Fruit fly (Drosophila melanogaster): ENCODE measurements around the gene Nplp4.

Nplp4 gene

DNA sequence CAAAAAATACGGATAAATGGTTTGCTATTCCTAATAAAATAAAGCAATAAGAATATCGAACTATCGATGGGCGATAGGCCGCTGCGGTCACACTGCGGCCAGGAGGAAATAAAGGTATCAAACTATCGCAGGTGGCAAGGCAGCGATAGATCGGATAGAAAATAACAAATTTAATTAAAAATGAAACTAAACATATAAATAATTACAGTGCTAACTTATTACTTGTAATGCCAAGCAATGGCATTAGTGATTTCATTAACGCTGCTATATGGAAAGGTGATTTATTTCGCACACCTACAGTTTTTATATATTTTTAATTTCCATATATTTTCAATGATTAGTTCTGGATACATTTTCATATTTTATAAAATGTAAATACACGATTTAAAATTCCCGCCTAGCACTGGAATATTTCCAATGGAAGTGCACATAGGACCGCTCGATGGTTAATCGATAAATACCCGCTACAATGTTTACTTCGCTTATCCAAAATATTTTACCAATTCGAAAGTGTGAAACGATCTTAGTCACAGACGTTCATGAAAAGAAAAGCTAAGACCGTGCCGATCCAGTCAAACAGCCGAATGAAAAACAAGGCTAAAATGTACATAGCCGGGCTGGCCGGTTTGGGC lies 27.4 kb upstream of the Nplp4 start, which contains the start of the genes CG15356 and CG15362 (continued):
- TF ChIP-seq sug (tag; optimal IDR thresholded peaks at IDR 0.05) (peak; percentile 45), gt (GFP tag; IDR thresholded peaks at IDR 0.05) (no peak), NFAT (GFP tag; IDR thresholded peaks at IDR 0.05) (peak; percentile 71), Ptx1 (GFP tag; IDR thresholded peaks at IDR 0.05) (0 out of 2 replicates have a peak, but pooled peaks have one; percentile 9), pnt (GFP tag; optimal IDR thresholded peaks at IDR 0.05) (no peak), CG12299 (tag; optimal IDR thresholded peaks at IDR 0.05) (no peak), ind (GFP tag; optimal IDR thresholded peaks at IDR 0.05) (peak; percentile 22), Mes4 (GFP tag; optimal IDR thresholded peaks at IDR 0.05) (no peak), CG10366 (GFP tag; IDR thresholded peaks at IDR 0.05) (peak; percentile 28; the same call in 1 of the 2 replicates), CG8359 (GFP tag; optimal IDR thresholded peaks at IDR 0.05; ENCODE audit: borderline replicate concordance) (no peak), CG31441 (GFP tag; IDR thresholded peaks at IDR 0.05) (no peak), aop (GFP tag; IDR thresholded peaks at IDR 0.05) (no peak), Adf1 (GFP tag; IDR thresholded peaks at IDR 0.05) (peak; percentile 25; the same call in 1 of the 2 replicates), Sin3A (optimal IDR thresholded peaks at IDR 0.05) (peak; percentile 67), dmrt11E (tag; optimal IDR thresholded peaks at IDR 0.05) (peak; percentile 24), CG42726 (GFP tag; IDR thresholded peaks at IDR 0.05; ENCODE audit: partially characterized antibody) (peak; percentile 99), ftz-f1 (GFP tag; optimal IDR thresholded peaks at IDR 0.05) (no peak), CG3847 (GFP tag; IDR thresholded peaks at IDR 0.05) (peak; percentile 48), CG1603 (tag; optimal IDR thresholded peaks at IDR 0.05) (peak; percentile 71), CG10209 (GFP tag; optimal IDR thresholded peaks at IDR 0.05) (peak; percentile 29), CrebB (tag; optimal IDR thresholded peaks at IDR 0.05) (no peak), bab2 (GFP tag; optimal IDR thresholded peaks at IDR 0.05) (no peak), CG32767 (GFP tag; IDR thresholded peaks at IDR 0.05) (no peak), insv (GFP tag; optimal IDR thresholded peaks at IDR 0.05) (peak in 1 of 2 experiments; percentile 71), CG10462 (GFP tag; optimal IDR thresholded peaks at IDR 0.05) (peak; percentile 14), cg (GFP tag; optimal IDR thresholded peaks at IDR 0.05) (no peak), ara (GFP tag; IDR thresholded peaks at IDR 0.05) (no peak), chinmo (GFP tag; IDR thresholded peaks at IDR 0.05; ENCODE audit: partially characterized antibody) (peak; percentile 99), CG12071 (GFP tag; optimal IDR thresholded peaks at IDR 0.05) (no peak), gro (GFP tag; optimal IDR thresholded peaks at IDR 0.05) (peak; percentile 9), Drgx (GFP tag; IDR thresholded peaks at IDR 0.05) (peak; percentile 27; the same call in 1 of the 2 replicates), Hr51 (GFP tag; optimal IDR thresholded peaks at IDR 0.05) (peak in 1 of 2 experiments; percentile 34), CG17328 (GFP tag; IDR thresholded peaks at IDR 0.05) (no peak), nerfin-2 (GFP tag; IDR thresholded peaks at IDR 0.05; ENCODE audit: partially characterized antibody) (peak; percentile 99), ro (GFP tag; IDR thresholded peaks at IDR 0.05) (no peak), Awh (GFP tag; IDR thresholded peaks at IDR 0.05) (no peak), croc (GFP tag; conservative IDR thresholded peaks at IDR 0.05) (no peak), unpg (GFP tag; optimal IDR thresholded peaks at IDR 0.05) (no peak), mld (GFP tag; IDR thresholded peaks at IDR 0.05; ENCODE audit: partially characterized antibody) (peak; percentile 98), CHES-1-like (GFP tag; optimal IDR thresholded peaks at IDR 0.05) (no peak), Dp (GFP tag; optimal IDR thresholded peaks at IDR 0.05) (peak; percentile 65), Rfx (GFP tag; IDR thresholded peaks at IDR 0.05) (peak; percentile 78), zfh2 (GFP tag; optimal IDR thresholded peaks at IDR 0.05) (peak; percentile 43), CG13424 (tag; optimal IDR thresholded peaks at IDR 0.05) (peak; percentile 19), Blimp-1 (GFP tag; optimal IDR thresholded peaks at IDR 0.05) (no peak), NK7.1 (GFP tag; optimal IDR thresholded peaks at IDR 0.05) (no peak), fru (optimal IDR thresholded peaks at IDR 0.05) (no peak), CG9727 (GFP tag; optimal IDR thresholded peaks at IDR 0.05) (peak; percentile 50), CG5953 (GFP tag; IDR thresholded peaks at IDR 0.05) (no peak), onecut (GFP tag; IDR thresholded peaks at IDR 0.05) (no peak), CG10321 (GFP tag; IDR thresholded peaks at IDR 0.05) (no peak)

All from whole organism, embryonic.